Worm (Caenorhabditis elegans): ENCODE results near the gene C48B4.3.

Gene C48B4.3

ce11 chrIII:9546016-9546659 lies 36.0 kb downstream of the C48B4.3 start, which contains the start of gene unc-16 (continued):
- TF ChIP-seq ceh-16 (tag; optimal IDR thresholded peaks at IDR 0.05) (no peak), Y55F3AM.14 (GFP tag; optimal IDR thresholded peaks at IDR 0.05) (peak; percentile 2), skn-1 (tag; optimal IDR thresholded peaks at IDR 0.05) (no peak), nhr-129 (tag; optimal IDR thresholded peaks at IDR 0.05) (peak; percentile 85), ama-1 (optimal IDR thresholded peaks at IDR 0.05) (peak; percentile 84), zag-1 (tag; optimal IDR thresholded peaks at IDR 0.05) (peak; percentile 66), ztf-4 (tag; optimal IDR thresholded peaks at IDR 0.05) (peak; percentile 62), sem-4 (tag; optimal IDR thresholded peaks at IDR 0.05) (peak; percentile 82), nhr-25 (tag; optimal IDR thresholded peaks at IDR 0.05) (peak; percentile 84), C34F6.9 (tag; optimal IDR thresholded peaks at IDR 0.05) (peak; percentile 98), mab-5 (tag; optimal IDR thresholded peaks at IDR 0.05) (peak; percentile 80), nhr-23 (tag; optimal IDR thresholded peaks at IDR 0.05) (no peak), egl-27 (tag; optimal IDR thresholded peaks at IDR 0.05) (peak; percentile 73), nhr-77 (tag; optimal IDR thresholded peaks at IDR 0.05) (no peak), mdl-1 (tag; optimal IDR thresholded peaks at IDR 0.05) (peak; percentile 64 to 91), lin-39 (tag; optimal IDR thresholded peaks at IDR 0.05) (no peak), nhr-12 (tag; optimal IDR thresholded peaks at IDR 0.05) (no peak), aly-2 (tag; optimal IDR thresholded peaks at IDR 0.05) (no peak), peb-1 (tag; optimal IDR thresholded peaks at IDR 0.05) (no peak), fos-1 (tag; optimal IDR thresholded peaks at IDR 0.05) (peak; percentile 21), gmeb-1 (tag; optimal IDR thresholded peaks at IDR 0.05) (peak; percentile 75), lin-11 (tag; optimal IDR thresholded peaks at IDR 0.05) (peak; percentile 90), R02D3.7 (tag; optimal IDR thresholded peaks at IDR 0.05) (no peak)

- no peak for TF ChIP-seq nhr-129 (tag; optimal IDR thresholded peaks at IDR 0.05)
- peak in 1 of 2 experiments; percentile 14 for TF ChIP-seq lsy-2 (tag; optimal IDR thresholded peaks at IDR 0.05)
Measured at ce11 chrIII:9544820-9545219, 37.4 kb downstream of the C48B4.3 start, which contains the start of gene ZK1098.12. Gene ZK1098.12, plus strand, starts transcription at chrIII:9545120.

- TF ChIP-seq F13H6.1 (tag; optimal IDR thresholded peaks at IDR 0.05) (no peak), lin-11 (tag; optimal IDR thresholded peaks at IDR 0.05) (no peak), mdl-1 (tag; optimal IDR thresholded peaks at IDR 0.05) (no peak), R02D3.7 (tag; optimal IDR thresholded peaks at IDR 0.05) (no peak), nhr-21 (tag; optimal IDR thresholded peaks at IDR 0.05) (no peak), dmd-4 (tag; optimal IDR thresholded peaks at IDR 0.05) (no peak), skn-1 (tag; optimal IDR thresholded peaks at IDR 0.05) (no peak), ceh-82 (tag; optimal IDR thresholded peaks at IDR 0.05) (no peak), ztf-11 (tag; optimal IDR thresholded peaks at IDR 0.05) (no peak), Y55F3AM.14 (GFP tag; optimal IDR thresholded peaks at IDR 0.05) (no peak), peb-1 (tag; optimal IDR thresholded peaks at IDR 0.05) (no peak), elt-1 (tag; optimal IDR thresholded peaks at IDR 0.05) (no peak), ceh-16 (tag; optimal IDR thresholded peaks at IDR 0.05) (no peak), C34F6.9 (tag; optimal IDR thresholded peaks at IDR 0.05) (no peak), lsy-2 (tag; optimal IDR thresholded peaks at IDR 0.05) (no peak), nhr-10 (tag; optimal IDR thresholded peaks at IDR 0.05) (no peak), snpc-4 (tag; optimal IDR thresholded peaks at IDR 0.05) (no peak), nhr-23 (tag; optimal IDR thresholded peaks at IDR 0.05) (no peak), unc-62 (GFP tag; optimal IDR thresholded peaks at IDR 0.05) (no peak)
Measured at ce11 chrIII:9544125-9544524, 38.1 kb downstream of the C48B4.3 start, which contains the start of gene ZK1098.9. Gene ZK1098.9, plus strand, starts transcription at chrIII:9544425.

ce11 chrIII:9542816-9543215 lies 39.4 kb downstream of the C48B4.3 start, which contains the start of gene eif-2Balpha:
Gene eif-2Balpha, plus strand, starts transcription at chrIII:9543119.
- TF ChIP-seq unc-39 (tag; optimal IDR thresholded peaks at IDR 0.05) (no peak), lsy-2 (tag; optimal IDR thresholded peaks at IDR 0.05) (peak; percentile 32 to 83), nhr-11 (tag; optimal IDR thresholded peaks at IDR 0.05) (no peak), egl-27 (tag; optimal IDR thresholded peaks at IDR 0.05) (no peak), unc-55 (GFP tag; optimal IDR thresholded peaks at IDR 0.05) (peak; percentile 89), C34F6.9 (tag; optimal IDR thresholded peaks at IDR 0.05) (peak; percentile 83), elt-3 (tag; optimal IDR thresholded peaks at IDR 0.05) (no peak), ceh-82 (tag; optimal IDR thresholded peaks at IDR 0.05) (no peak), Y55F3AM.14 (GFP tag; optimal IDR thresholded peaks at IDR 0.05) (no peak), nhr-129 (tag; optimal IDR thresholded peaks at IDR 0.05) (no peak), sem-4 (tag; optimal IDR thresholded peaks at IDR 0.05) (no peak), ZK546.5 (tag; optimal IDR thresholded peaks at IDR 0.05) (no peak), nhr-23 (tag; optimal IDR thresholded peaks at IDR 0.05) (no peak), snpc-4 (tag; optimal IDR thresholded peaks at IDR 0.05) (no peak), nhr-6 (tag; optimal IDR thresholded peaks at IDR 0.05) (no peak), mab-5 (tag; optimal IDR thresholded peaks at IDR 0.05) (no peak), sma-9 (GFP tag; optimal IDR thresholded peaks at IDR 0.05) (no peak), sma-9 (tag; optimal IDR thresholded peaks at IDR 0.05) (no peak), zag-1 (tag; optimal IDR thresholded peaks at IDR 0.05) (no peak), crh-2 (tag; optimal IDR thresholded peaks at IDR 0.05) (peak; percentile 16), ztf-1 (GFP tag; conservative IDR thresholded peaks at IDR 0.05) (no peak), gmeb-1 (tag; optimal IDR thresholded peaks at IDR 0.05) (peak; percentile 51)
